Fruit fly (Drosophila melanogaster): ENCODE results near the gene CG33783.
A peak's percentile ranks its signal among the peaks of the same experiment; 100 is the strongest.

CG33783 gene

dm6 chr3R:10042664-10043372 is 23.8 kb upstream of the CG33783 start, which contains the start of the genes Mical and CG3909 (continued):
- TF ChIP-seq psq (GFP tag; optimal IDR thresholded peaks at IDR 0.05) (peak; percentile 69), CG34376 (GFP tag; optimal IDR thresholded peaks at IDR 0.05) (peak; percentile 36), otp (GFP tag; IDR thresholded peaks at IDR 0.05) (peak; percentile 87), Fer2 (tag; optimal IDR thresholded peaks at IDR 0.05) (peak; percentile 83), CG8944 (GFP tag; optimal IDR thresholded peaks at IDR 0.05) (no peak), CG7786 (GFP tag; optimal IDR thresholded peaks at IDR 0.05) (peak; percentile 17), cwo (GFP tag; optimal IDR thresholded peaks at IDR 0.05) (peak; percentile 67), CG18619 (GFP tag; optimal IDR thresholded peaks at IDR 0.05) (peak; percentile 78), Elba2 (GFP tag; optimal IDR thresholded peaks at IDR 0.05) (no peak), CG34224 (GFP tag; IDR thresholded peaks at IDR 0.05; ENCODE audit: partially characterized antibody) (peak; percentile 61; the same call in 2 of the 3 replicates), chif (GFP tag; optimal IDR thresholded peaks at IDR 0.05) (peak in 1 of 2 experiments; percentile 10), z (GFP tag; IDR thresholded peaks at IDR 0.05) (no peak), inv (GFP tag; IDR thresholded peaks at IDR 0.05; ENCODE audit: partially characterized antibody) (peak; percentile 32), klu (GFP tag; IDR thresholded peaks at IDR 0.05) (peak; percentile 81), pfk (GFP tag; optimal IDR thresholded peaks at IDR 0.05) (no peak), CG14014 (GFP tag; IDR thresholded peaks at IDR 0.05) (peak; percentile 90), Sry-δ (GFP tag; optimal IDR thresholded peaks at IDR 0.05) (peak; percentile 29), CG11723 (GFP tag; optimal IDR thresholded peaks at IDR 0.05) (peak; percentile 43), lov (optimal IDR thresholded peaks at IDR 0.05) (no peak), lov (GFP tag; IDR thresholded peaks at IDR 0.05) (peak; percentile 72; the same call in 1 of the 3 replicates), kay (GFP tag; optimal IDR thresholded peaks at IDR 0.05) (peak; percentile 75), CG2202 (tag; optimal IDR thresholded peaks at IDR 0.05) (peak; percentile 13), CG15514 (GFP tag; optimal IDR thresholded peaks at IDR 0.05) (peak; percentile 59), dati (GFP tag; IDR thresholded peaks at IDR 0.05) (0 out of 2 replicates have a peak, but pooled peaks have one; percentile 12), zen (tag; optimal IDR thresholded peaks at IDR 0.05) (peak; percentile 82), croc (GFP tag; conservative IDR thresholded peaks at IDR 0.05) (peak; percentile 53), CG9609 (GFP tag; optimal IDR thresholded peaks at IDR 0.05) (no peak), Trl (optimal IDR thresholded peaks at IDR 0.05) (no peak), Trl (GFP tag; optimal IDR thresholded peaks at IDR 0.05) (peak; percentile 58), Xbp1 (GFP tag; optimal IDR thresholded peaks at IDR 0.05) (peak; percentile 84), phol (tag; optimal IDR thresholded peaks at IDR 0.05) (peak; percentile 92), fd102C (GFP tag; optimal IDR thresholded peaks at IDR 0.05) (no peak), CG12744 (GFP tag; optimal IDR thresholded peaks at IDR 0.05) (no peak), ac (GFP tag; optimal IDR thresholded peaks at IDR 0.05) (no peak), CG4820 (GFP tag; optimal IDR thresholded peaks at IDR 0.05) (peak; percentile 64), CG3847 (GFP tag; IDR thresholded peaks at IDR 0.05) (peak; percentile 86), Scr (GFP tag; IDR thresholded peaks at IDR 0.05; ENCODE audit: partially characterized antibody) (peak; percentile 54), ap (GFP tag; IDR thresholded peaks at IDR 0.05) (peak; percentile 85), Camta (GFP tag; optimal IDR thresholded peaks at IDR 0.05) (no peak), CG2120 (GFP tag; optimal IDR thresholded peaks at IDR 0.05) (peak; percentile 83), CG8765 (GFP tag; IDR thresholded peaks at IDR 0.05) (peak; percentile 65; the same call in 1 of the 2 replicates), Rfx (GFP tag; IDR thresholded peaks at IDR 0.05) (peak; percentile 95), onecut (GFP tag; IDR thresholded peaks at IDR 0.05) (peak; percentile 51), CG10366 (GFP tag; IDR thresholded peaks at IDR 0.05) (peak; percentile 83), CG14050 (GFP tag; IDR thresholded peaks at IDR 0.05) (peak; percentile 75; the same call in 2 of the 3 replicates), Sox100B (GFP tag; optimal IDR thresholded peaks at IDR 0.05) (peak; percentile 83), CG12219 (GFP tag; optimal IDR thresholded peaks at IDR 0.05) (peak; percentile 35), Hr78 (GFP tag; optimal IDR thresholded peaks at IDR 0.05) (peak in 1 of 2 experiments; percentile 59), CG33557 (GFP tag; optimal IDR thresholded peaks at IDR 0.05) (peak; percentile 31)
